Worm (Caenorhabditis elegans) whole organism, L1 larva: ENCODE data around the gene ipp-5.

Source experiments
- ama-1 ChIP-seq: fragments of 150-350 bp; optimal IDR thresholded peaks from 2 replicates; lab custom pipeline; 2014
- ceh-82 ChIP-seq, 3 experiments: fragments of 150-350 bp in 1 of 3; sonication (generic microtip) in 2 of 3; optimal IDR thresholded peaks; 2 replicates each; lab custom pipeline; 2014 to 2017; ENCODE audit warnings: missing biosample characterization in 3 of 3, missing genetic modification characterization in 3 of 3
- egl-27 ChIP-seq, 2 experiments: fragments of 150-350 bp in 1 of 2; sonication (generic microtip); optimal IDR thresholded peaks; 3 replicates each; lab custom pipeline; 2017 to 2018; ENCODE audit warnings: missing biosample characterization in 2 of 2, missing genetic modification characterization in 2 of 2, missing genetic modification reagents in 2 of 2
- elt-2 ChIP-seq: sonication (generic microtip); optimal IDR thresholded peaks from 2 replicates; lab custom pipeline; 2016; ENCODE audit warnings: missing genetic modification characterization, mild to moderate bottlenecking, inconsistent platforms, missing compliant biosample characterization, missing genetic modification reagents
- fkh-10 ChIP-seq: sonication (generic microtip); optimal IDR thresholded peaks from 2 replicates; lab custom pipeline; 2017; ENCODE audit warnings: missing biosample characterization, missing genetic modification reagents, missing genetic modification characterization
- fos-1 ChIP-seq: fragments of 150-350 bp; optimal IDR thresholded peaks from 2 replicates; lab custom pipeline; 2014; ENCODE audit warnings: missing biosample characterization, missing genetic modification characterization
- lin-15B ChIP-seq: fragments of 150-350 bp; sonication (generic microtip); optimal IDR thresholded peaks from 3 replicates; lab custom pipeline; 2014; ENCODE audit warnings: missing biosample characterization, missing genetic modification characterization
- mef-2 ChIP-seq: fragments of 150-350 bp; optimal IDR thresholded peaks from 2 replicates; lab custom pipeline; 2014; ENCODE audit warnings: missing biosample characterization, missing genetic modification characterization
- nhr-85 ChIP-seq: sonication (generic microtip); peaks from one replicate; lab custom pipeline; 2016; ENCODE audit warnings: missing genetic modification characterization, inconsistent platforms, missing compliant biosample characterization
- snpc-4 ChIP-seq: fragments of 150-350 bp; optimal IDR thresholded peaks from 2 replicates; lab custom pipeline; 2014; ENCODE audit warnings: missing biosample characterization, missing genetic modification characterization
- unc-130 ChIP-seq: fragments of 150-350 bp; optimal IDR thresholded peaks from 2 replicates; lab custom pipeline; 2017; ENCODE audit warnings: missing biosample characterization, missing genetic modification characterization, inconsistent platforms
- zip-4 ChIP-seq: fragments of 200-800 bp; sonication (Bioruptor generic); optimal IDR thresholded peaks from 2 replicates; lab custom pipeline; 2018; ENCODE audit warnings: mild to moderate bottlenecking, missing genetic modification characterization, moderate library complexity, missing compliant biosample characterization

- TF ChIP-seq unc-130 (no peak), zip-4 (no peak), ama-1 (lab: Kevin White, UChicago) (no peak), egl-27 (tag; optimal IDR thresholded peaks at IDR 0.05; lab: Kevin White, UChicago) (no peak), fos-1 (tag; lab: Kevin White, UChicago) (no peak), ceh-82 (tag; optimal IDR thresholded peaks at IDR 0.05; lab: Kevin White, UChicago) (no peak), fkh-10 (no peak), mef-2 (tag; lab: Kevin White, UChicago) (no peak), nhr-85 (tag; lab: Kevin White, UChicago) (no peak), snpc-4 (tag; lab: Kevin White, UChicago) (no peak), lin-15B (tag; lab: Kevin White, UChicago) (no peak), elt-2 (tag; lab: Kevin White, UChicago) (peak; percentile 42)
Measured at ce11 chrX:6026732-6027528, 4.3 kb upstream of the ipp-5 start.
